Fruit fly (Drosophila melanogaster) whole organism, embryonic: ENCODE results near the gene CG15283.

Experiments
- ATbp ChIP-seq: fragments of 200-800 bp; sonication (Bioruptor generic); optimal IDR thresholded peaks from 2 replicates; lab custom pipeline; 2017; ENCODE audit warnings: missing biosample characterization, mild to moderate bottlenecking, missing genetic modification characterization, missing genetic modification reagents
- Ada2b ChIP-seq: fragments of 200-800 bp; sonication (Bioruptor generic); IDR thresholded peaks from 2 replicates; pipeline ENCODE4 v1.3.6; 2022; ENCODE audit warnings: missing biosample characterization, missing genetic modification characterization
- Aef1 ChIP-seq: fragments of 200-800 bp; sonication (Bioruptor generic); IDR thresholded peaks from 3 replicates; pipeline ENCODE4 v1.3.6; 2022; ENCODE audit warnings: missing biosample characterization, missing genetic modification characterization
- Atf-2 ChIP-seq: fragments of 200-800 bp; sonication (Bioruptor generic); optimal IDR thresholded peaks from 2 replicates; lab custom pipeline; 2016; ENCODE audit warnings: missing biosample characterization, missing genetic modification characterization
- Atf6 ChIP-seq: fragments of 200-800 bp; sonication (Bioruptor generic); IDR thresholded peaks from 2 replicates; pipeline ENCODE4 v1.3.6; 2022; ENCODE audit warnings: missing biosample characterization, missing genetic modification characterization
- Bdp1 ChIP-seq: fragments of 200-800 bp; sonication (Bioruptor generic); optimal IDR thresholded peaks from 3 replicates; lab custom pipeline; 2016; ENCODE audit warnings: missing biosample characterization, missing genetic modification characterization
- CG10979 ChIP-seq: fragments of 200-800 bp; sonication (Bioruptor generic); optimal IDR thresholded peaks from 2 replicates; lab custom pipeline; 2018; ENCODE audit warnings: missing biosample characterization, mild to moderate bottlenecking, missing genetic modification characterization, moderate library complexity
- CG13424 ChIP-seq: fragments of 200-800 bp; sonication (Bioruptor generic); optimal IDR thresholded peaks from 2 replicates; lab custom pipeline; 2019; ENCODE audit warnings: missing biosample characterization, mild to moderate bottlenecking, missing genetic modification characterization, moderate library complexity
- CG1529 ChIP-seq: fragments of 200-800 bp; sonication (Bioruptor generic); optimal IDR thresholded peaks from 3 replicates; lab custom pipeline; 2018; ENCODE audit warnings: missing biosample characterization, missing genetic modification characterization
- CG17359 ChIP-seq: fragments of 200-800 bp; sonication (Bioruptor generic); optimal IDR thresholded peaks from 3 replicates; lab custom pipeline; 2018; ENCODE audit warnings: missing biosample characterization, mild to moderate bottlenecking, missing genetic modification characterization, moderate library complexity
- CG17802 ChIP-seq: fragments of 200-800 bp; sonication (Bioruptor generic); optimal IDR thresholded peaks from 2 replicates; lab custom pipeline; 2018; ENCODE audit warnings: missing biosample characterization, mild to moderate bottlenecking, missing genetic modification characterization, moderate library complexity
- CG18262 ChIP-seq: fragments of 200-800 bp; optimal IDR thresholded peaks from 3 replicates; lab custom pipeline; 2019; ENCODE audit warnings: missing biosample characterization, mild to moderate bottlenecking, missing genetic modification characterization, moderate library complexity
- CG18764 ChIP-seq: fragments of 200-800 bp; sonication (Bioruptor generic); optimal IDR thresholded peaks from 3 replicates; lab custom pipeline; 2016; ENCODE audit warnings: missing biosample characterization, missing genetic modification characterization
- CG2202 ChIP-seq: fragments of 200-800 bp; sonication (Bioruptor generic); optimal IDR thresholded peaks from 2 replicates; lab custom pipeline; 2018; ENCODE audit warnings: missing biosample characterization, mild to moderate bottlenecking, missing genetic modification characterization
- CG2889 ChIP-seq: fragments of 200-800 bp; sonication (Bioruptor generic); IDR thresholded peaks from 3 replicates; pipeline ENCODE4 v1.3.6; 2022; ENCODE audit warnings: missing biosample characterization, missing genetic modification characterization
- CG3847 ChIP-seq: fragments of 200-800 bp; sonication (Bioruptor generic); IDR thresholded peaks from 2 replicates; pipeline ENCODE4 v1.3.6; 2022; ENCODE audit warnings: missing biosample characterization, missing genetic modification characterization
- CG43689 ChIP-seq: fragments of 200-800 bp; sonication (Bioruptor generic); IDR thresholded peaks from 2 replicates; pipeline ENCODE4 v1.3.6; 2022; ENCODE audit warnings: missing biosample characterization, missing genetic modification characterization
- CG6272 ChIP-seq: fragments of 200-800 bp; sonication (Bioruptor generic); IDR thresholded peaks from 2 replicates; pipeline ENCODE4 v1.3.6; 2022; ENCODE audit warnings: missing biosample characterization, missing genetic modification characterization
- CG7556 ChIP-seq: fragments of 200-800 bp; sonication (Bioruptor generic); optimal IDR thresholded peaks from 2 replicates; lab custom pipeline; 2017; ENCODE audit warnings: missing biosample characterization, mild to moderate bottlenecking, missing genetic modification characterization
- CG7839 ChIP-seq: fragments of 200-800 bp; sonication (Bioruptor generic); optimal IDR thresholded peaks from 3 replicates; lab custom pipeline; 2018; ENCODE audit warnings: missing biosample characterization, mild to moderate bottlenecking, missing genetic modification characterization, moderate library complexity
- CG8388 ChIP-seq: fragments of 200-800 bp; sonication (Bioruptor generic); optimal IDR thresholded peaks from 2 replicates; lab custom pipeline; 2019; ENCODE audit warnings: missing biosample characterization, mild to moderate bottlenecking, missing genetic modification characterization, moderate library complexity
- CG9727 ChIP-seq: fragments of 200-800 bp; sonication (Bioruptor generic); optimal IDR thresholded peaks from 3 replicates; lab custom pipeline; 2017; ENCODE audit warnings: missing biosample characterization, mild to moderate bottlenecking, missing genetic modification characterization
- CG9932 ChIP-seq: fragments of 200-800 bp; sonication (Bioruptor generic); IDR thresholded peaks from 2 replicates; pipeline ENCODE4 v1.3.6; 2022; ENCODE audit warnings: missing biosample characterization, missing genetic modification characterization
- D ChIP-seq, 2 experiments: fragments of 200-800 bp in 1 of 2; fragments of >200 bp in 1 of 2; sonication (Bioruptor generic) in 1 of 2; optimal IDR thresholded peaks; 2 replicates in 1 of 2; 3 replicates in 1 of 2; lab custom pipeline; 2017; ENCODE audit warnings: mild to moderate bottlenecking in 1 of 2, missing biosample characterization in 1 of 2, missing genetic modification characterization in 1 of 2, missing genetic modification reagents in 1 of 2
- Dek ChIP-seq: fragments of 200-800 bp; sonication (Bioruptor generic); optimal IDR thresholded peaks from 3 replicates; lab custom pipeline; 2019; ENCODE audit warnings: missing biosample characterization, mild to moderate bottlenecking, missing genetic modification characterization, moderate library complexity
- Ets65A ChIP-seq: fragments of 200-800 bp; sonication (Bioruptor generic); peaks from one replicate; lab custom pipeline; 2016; ENCODE audit warnings: missing biosample characterization, missing genetic modification characterization
- Hr51 ChIP-seq, 2 experiments: fragments of 200-800 bp; sonication (Bioruptor generic); optimal IDR thresholded peaks; 2 replicates in 1 of 2; 3 replicates in 1 of 2; lab custom pipeline; 2016 to 2018; ENCODE audit warnings: missing biosample characterization in 2 of 2, missing genetic modification characterization in 2 of 2, mild to moderate bottlenecking in 1 of 2, moderate library complexity in 1 of 2
- PHDP ChIP-seq: fragments of 200-800 bp; sonication (Bioruptor generic); optimal IDR thresholded peaks from 3 replicates; lab custom pipeline; 2018; ENCODE audit warnings: missing biosample characterization, mild to moderate bottlenecking, missing genetic modification characterization, moderate library complexity
- Rfx ChIP-seq: fragments of 200-800 bp; sonication (Bioruptor generic); IDR thresholded peaks from 2 replicates; pipeline ENCODE4 v1.3.6; 2022; ENCODE audit warnings: missing biosample characterization, missing genetic modification characterization
- ase ChIP-seq: fragments of 200-800 bp; sonication (Bioruptor generic); IDR thresholded peaks from 3 replicates; pipeline ENCODE4 v1.3.6; 2022; ENCODE audit warnings: missing biosample characterization, missing genetic modification characterization
- dmrt99B ChIP-seq: fragments of 200-800 bp; sonication (Bioruptor generic); optimal IDR thresholded peaks from 2 replicates; lab custom pipeline; 2018; ENCODE audit warnings: missing biosample characterization, mild to moderate bottlenecking, missing genetic modification characterization, moderate library complexity
- dysf ChIP-seq: fragments of 200-800 bp; sonication (Bioruptor generic); IDR thresholded peaks from 3 replicates; pipeline ENCODE4 v1.3.6; 2022; ENCODE audit warnings: missing biosample characterization, missing genetic modification characterization
- emc ChIP-seq: fragments of 200-800 bp; sonication (Bioruptor generic); optimal IDR thresholded peaks from 2 replicates; lab custom pipeline; 2016; ENCODE audit warnings: missing biosample characterization, missing genetic modification characterization
- eve ChIP-seq, 2 experiments: fragments of >200 bp; optimal IDR thresholded peaks; 2 replicates each; lab custom pipeline; 2017; ENCODE audit warnings: missing biosample characterization in 2 of 2, missing genetic modification characterization in 2 of 2
- eyg ChIP-seq: fragments of 200-800 bp; sonication (Bioruptor generic); optimal IDR thresholded peaks from 3 replicates; lab custom pipeline; 2016; ENCODE audit warnings: missing biosample characterization, missing genetic modification characterization
- fd64A ChIP-seq: fragments of 200-800 bp; sonication (Bioruptor generic); optimal IDR thresholded peaks from 3 replicates; lab custom pipeline; 2018; ENCODE audit warnings: missing biosample characterization, mild to moderate bottlenecking, missing genetic modification characterization
- fd96Cb ChIP-seq: fragments of 200-800 bp; sonication (Bioruptor generic); optimal IDR thresholded peaks from 2 replicates; lab custom pipeline; 2018; ENCODE audit warnings: missing biosample characterization, mild to moderate bottlenecking, missing genetic modification characterization, moderate library complexity
- grau ChIP-seq: fragments of 200-800 bp; optimal IDR thresholded peaks from 3 replicates; lab custom pipeline; 2019; ENCODE audit warnings: missing biosample characterization, mild to moderate bottlenecking, missing genetic modification characterization, moderate library complexity
- ind ChIP-seq: fragments of 200-800 bp; sonication (Bioruptor generic); optimal IDR thresholded peaks from 3 replicates; lab custom pipeline; 2016; ENCODE audit warnings: missing biosample characterization, missing genetic modification characterization
- inv ChIP-seq: fragments of 200-800 bp; sonication (Bioruptor generic); IDR thresholded peaks from 2 replicates; pipeline ENCODE4 v1.3.6; 2022; ENCODE audit warnings: missing biosample characterization, missing genetic modification characterization; ENCODE audit not compliant: partially characterized antibody
- lilli ChIP-seq: fragments of 200-800 bp; sonication (Bioruptor generic); optimal IDR thresholded peaks from 3 replicates; lab custom pipeline; 2016; ENCODE audit warnings: missing biosample characterization, missing genetic modification characterization
- lmd ChIP-seq: fragments of 200-800 bp; sonication (Bioruptor generic); IDR thresholded peaks from 2 replicates; pipeline ENCODE4 v1.3.6; 2022; ENCODE audit warnings: missing biosample characterization, missing genetic modification characterization
- nmo ChIP-seq: fragments of 200-800 bp; sonication (Bioruptor generic); optimal IDR thresholded peaks from 2 replicates; lab custom pipeline; 2018; ENCODE audit warnings: missing biosample characterization, mild to moderate bottlenecking, missing genetic modification characterization, moderate library complexity
- seq ChIP-seq: fragments of 200-800 bp; sonication (Bioruptor generic); IDR thresholded peaks from 2 replicates; pipeline ENCODE4 v1.3.6; 2022; ENCODE audit warnings: missing biosample characterization, missing genetic modification characterization
- slbo ChIP-seq: fragments of 200-800 bp; sonication (Bioruptor generic); IDR thresholded peaks from 2 replicates; pipeline ENCODE4 v1.3.6; 2022; ENCODE audit warnings: missing biosample characterization, missing genetic modification characterization
- tgo ChIP-seq: fragments of 200-800 bp; sonication (Bioruptor generic); IDR thresholded peaks from 3 replicates; pipeline ENCODE4 v1.3.6; 2022; ENCODE audit warnings: missing biosample characterization, missing genetic modification characterization
- ttk ChIP-seq: fragments of 200-800 bp; sonication (Bioruptor generic); IDR thresholded peaks from 2 replicates; pipeline ENCODE4 v2.1.2; 2022; ENCODE audit warnings: missing biosample characterization, missing genetic modification characterization
- unpg ChIP-seq: fragments of 200-800 bp; sonication (Bioruptor generic); optimal IDR thresholded peaks from 3 replicates; lab custom pipeline; 2018; ENCODE audit warnings: missing biosample characterization, mild to moderate bottlenecking, missing genetic modification characterization, moderate library complexity
- wdn ChIP-seq: fragments of 200-800 bp; sonication (Bioruptor generic); IDR thresholded peaks from 2 replicates; pipeline ENCODE4 v1.3.6; 2022; ENCODE audit warnings: missing biosample characterization, missing genetic modification characterization
- z ChIP-seq: fragments of 200-800 bp; sonication (Bioruptor generic); IDR thresholded peaks from 3 replicates; pipeline ENCODE4 v1.3.6; 2022; ENCODE audit warnings: missing biosample characterization, missing genetic modification characterization

The CG15283 gene

DNA sequence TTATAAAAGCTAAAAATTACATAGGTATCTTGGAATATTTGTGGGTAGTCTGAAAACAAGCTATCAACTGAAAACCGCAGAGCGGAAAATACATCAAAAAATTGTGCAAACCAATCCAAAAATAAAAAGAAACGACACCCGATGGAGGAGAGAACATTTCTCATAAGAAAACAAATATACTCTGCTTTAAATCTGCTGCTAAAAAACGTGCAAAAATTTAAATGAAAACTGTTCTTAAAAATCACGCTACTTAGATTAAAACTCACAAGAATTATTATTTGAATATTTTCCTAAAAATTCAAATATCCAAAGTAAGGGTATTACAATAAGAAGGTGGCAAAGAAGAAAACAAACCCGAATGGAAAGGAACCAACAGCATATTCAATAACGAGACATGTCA, 6.7 kb upstream of the CG15283 start (continued):
- peak; percentile 5 for TF ChIP-seq CG8388 (GFP tag; lab: Kevin White, UChicago)
- peak; percentile 6 for TF ChIP-seq ind (GFP tag; lab: Kevin White, UChicago)
- peak; percentile 36 for TF ChIP-seq unpg (GFP tag; lab: Kevin White, UChicago)
- TF ChIP-seq Ets65A (GFP tag; lab: Kevin White, UChicago), result peak; percentile 61
- TF ChIP-seq Bdp1 (GFP tag; lab: Kevin White, UChicago), result no peak
- peak; percentile 55 for TF ChIP-seq dmrt99B (tag; lab: Kevin White, UChicago)
- no peak for TF ChIP-seq Atf-2 (GFP tag; lab: Kevin White, UChicago)
- no peak for TF ChIP-seq wdn (GFP tag; lab: Robert Waterston, UW)
- peak; percentile 43; the same call in 1 of the 2 replicates for TF ChIP-seq ttk
- peak; percentile 18; the same call in 1 of the 2 replicates for TF ChIP-seq CG3847 (GFP tag; lab: Robert Waterston, UW)
- peak; percentile 26 for TF ChIP-seq CG7556 (GFP tag; lab: Kevin White, UChicago)
- TF ChIP-seq CG17359 (tag; lab: Kevin White, UChicago), result peak; percentile 33
- peak; percentile 45; the same call in 1 of the 2 replicates for TF ChIP-seq slbo (GFP tag; lab: Robert Waterston, UW)
- peak; percentile 20 for TF ChIP-seq fd96Cb
- TF ChIP-seq lmd (GFP tag; lab: Robert Waterston, UW), result peak; percentile 48; the same call in 1 of the 2 replicates
- TF ChIP-seq CG13424, result peak; percentile 51
- TF ChIP-seq emc (GFP tag; lab: Kevin White, UChicago), result no peak
- peak in 1 of 2 experiments; percentile 19 for TF ChIP-seq eve (GFP tag; optimal IDR thresholded peaks at IDR 0.05; lab: Kevin White, UChicago)
- no peak for TF ChIP-seq CG18764 (GFP tag; lab: Kevin White, UChicago)
- peak; percentile 58 for TF ChIP-seq Rfx (GFP tag; lab: Robert Waterston, UW)
- peak; percentile 44; the same call in 2 of the 3 replicates for TF ChIP-seq tgo (GFP tag; lab: Robert Waterston, UW)
- peak; percentile 49; the same call in 1 of the 2 replicates for TF ChIP-seq seq (GFP tag; lab: Robert Waterston, UW)
- no peak for TF ChIP-seq CG1529 (GFP tag; lab: Kevin White, UChicago)
- TF ChIP-seq Hr51 (GFP tag; optimal IDR thresholded peaks at IDR 0.05; lab: Kevin White, UChicago), result peak in 1 of 2 experiments; percentile 48
- TF ChIP-seq CG6272 (GFP tag; lab: Robert Waterston, UW), result no peak
- no peak for TF ChIP-seq CG17802 (tag; lab: Kevin White, UChicago)
- no peak for TF ChIP-seq CG9932
- TF ChIP-seq CG10979, result peak; percentile 39
- TF ChIP-seq CG18262 (tag; lab: Kevin White, UChicago), result peak; percentile 49
- peak; percentile 27; the same call in 1 of the 3 replicates for TF ChIP-seq CG2889 (GFP tag; lab: Robert Waterston, UW)
- no peak for TF ChIP-seq fd64A (GFP tag; lab: Kevin White, UChicago)
- no peak for TF ChIP-seq CG2202 (tag; lab: Kevin White, UChicago)
- TF ChIP-seq D (optimal IDR thresholded peaks at IDR 0.05; lab: Kevin White, UChicago), result no peak
- TF ChIP-seq D (GFP tag; optimal IDR thresholded peaks at IDR 0.05; lab: Kevin White, UChicago), result no peak
- TF ChIP-seq PHDP, result peak; percentile 28
- TF ChIP-seq lilli (GFP tag; lab: Kevin White, UChicago), result no peak
- TF ChIP-seq nmo (GFP tag; lab: Kevin White, UChicago), result peak; percentile 43
- TF ChIP-seq CG9727, result no peak
- TF ChIP-seq eyg, result no peak
- TF ChIP-seq ase, result no peak
- TF ChIP-seq CG7839 (tag; lab: Kevin White, UChicago), result peak; percentile 46
- TF ChIP-seq dysf (GFP tag; lab: Robert Waterston, UW), result peak; percentile 72
- no peak for TF ChIP-seq Aef1
- TF ChIP-seq Ada2b (GFP tag; lab: Robert Waterston, UW), result peak; percentile 57
- peak; percentile 33 for TF ChIP-seq grau
- TF ChIP-seq CG43689 (GFP tag; lab: Robert Waterston, UW), result 0 out of 2 replicates have a peak, but pooled peaks have one; percentile 11
- TF ChIP-seq Dek (tag; lab: Kevin White, UChicago), result no peak
- TF ChIP-seq inv (GFP tag; lab: Robert Waterston, UW), result no peak
- peak; percentile 28; the same call in 1 of the 2 replicates for TF ChIP-seq Atf6 (GFP tag; lab: Robert Waterston, UW)
- peak; percentile 25 for TF ChIP-seq ATbp (GFP tag; lab: Kevin White, UChicago)
- no peak for TF ChIP-seq z (GFP tag; lab: Robert Waterston, UW)
